Fruit fly (Drosophila melanogaster) whole organism, embryonic: ENCODE measurements around the gene Nnp-1.
A peak's percentile ranks its signal among the peaks of the same experiment; 100 is the strongest.

ENCODE experiments used
- Asciz ChIP-seq: fragments of 200-800 bp; sonication (Bioruptor generic); optimal IDR thresholded peaks from 2 replicates; lab custom pipeline; 2017; ENCODE audit warnings: missing biosample characterization, mild to moderate bottlenecking, missing genetic modification characterization, missing genetic modification reagents
- CG10267 ChIP-seq: fragments of 200-800 bp; sonication (Bioruptor generic); optimal IDR thresholded peaks from 2 replicates; lab custom pipeline; 2018; ENCODE audit warnings: missing biosample characterization, mild to moderate bottlenecking, missing genetic modification characterization, moderate library complexity
- CG10274 ChIP-seq: fragments of 200-800 bp; sonication (Bioruptor generic); optimal IDR thresholded peaks from 3 replicates; lab custom pipeline; 2017; ENCODE audit warnings: missing biosample characterization, mild to moderate bottlenecking, missing genetic modification characterization
- CG11456 ChIP-seq: fragments of 200-800 bp; sonication (Bioruptor generic); IDR thresholded peaks from 3 replicates; pipeline ENCODE4 v1.3.6; 2022; ENCODE audit warnings: missing biosample characterization, missing genetic modification characterization
- CG12659 ChIP-seq: fragments of 200-800 bp; sonication (Bioruptor generic); optimal IDR thresholded peaks from 3 replicates; lab custom pipeline; 2017; ENCODE audit warnings: mild to moderate bottlenecking, missing biosample characterization, missing genetic modification reagents, missing genetic modification characterization
- CG14667 ChIP-seq: fragments of 200-800 bp; sonication (Bioruptor generic); IDR thresholded peaks from 2 replicates; pipeline ENCODE4 v1.3.6; 2022; ENCODE audit warnings: missing biosample characterization, missing genetic modification characterization
- CG15269 ChIP-seq: fragments of 200-800 bp; sonication (Bioruptor generic); optimal IDR thresholded peaks from 2 replicates; lab custom pipeline; 2018; ENCODE audit warnings: missing biosample characterization, mild to moderate bottlenecking, missing genetic modification characterization, moderate library complexity
- CG1647 ChIP-seq: fragments of 200-800 bp; sonication (Bioruptor generic); optimal IDR thresholded peaks from 3 replicates; lab custom pipeline; 2016; ENCODE audit warnings: missing biosample characterization, missing genetic modification characterization
- CG2199 ChIP-seq: fragments of 200-800 bp; sonication (Bioruptor generic); IDR thresholded peaks from 3 replicates; pipeline ENCODE4 v1.3.6; 2022; ENCODE audit warnings: missing biosample characterization, missing genetic modification characterization
- CG31388 ChIP-seq: fragments of 200-800 bp; sonication (Bioruptor generic); optimal IDR thresholded peaks from 2 replicates; lab custom pipeline; 2016; ENCODE audit warnings: missing biosample characterization, missing genetic modification characterization
- CG32767 ChIP-seq: fragments of 200-800 bp; sonication (Bioruptor generic); IDR thresholded peaks from 2 replicates; pipeline ENCODE4 v1.3.6; 2022; ENCODE audit warnings: missing biosample characterization, missing genetic modification characterization
- CG34224 ChIP-seq: fragments of 200-800 bp; sonication (Bioruptor generic); IDR thresholded peaks from 3 replicates; pipeline ENCODE4 v1.3.6; 2022; ENCODE audit warnings: missing biosample characterization, missing genetic modification characterization; ENCODE audit not compliant: partially characterized antibody
- CG34376 ChIP-seq: fragments of 200-800 bp; sonication (Bioruptor generic); optimal IDR thresholded peaks from 2 replicates; lab custom pipeline; 2018; ENCODE audit warnings: missing biosample characterization, mild to moderate bottlenecking, missing genetic modification characterization
- CG3847 ChIP-seq: fragments of 200-800 bp; sonication (Bioruptor generic); IDR thresholded peaks from 2 replicates; pipeline ENCODE4 v1.3.6; 2022; ENCODE audit warnings: missing biosample characterization, missing genetic modification characterization
- CG43689 ChIP-seq: fragments of 200-800 bp; sonication (Bioruptor generic); IDR thresholded peaks from 2 replicates; pipeline ENCODE4 v1.3.6; 2022; ENCODE audit warnings: missing biosample characterization, missing genetic modification characterization
- CG4617 ChIP-seq: fragments of 200-800 bp; sonication (Bioruptor generic); optimal IDR thresholded peaks from 3 replicates; lab custom pipeline; 2016; ENCODE audit warnings: missing biosample characterization, missing genetic modification characterization, borderline replicate concordance
- CG6683 ChIP-seq: fragments of 200-800 bp; sonication (Bioruptor generic); optimal IDR thresholded peaks from 2 replicates; lab custom pipeline; 2017; ENCODE audit warnings: missing biosample characterization, mild to moderate bottlenecking, missing genetic modification characterization, missing genetic modification reagents
- CG7928 ChIP-seq: fragments of 200-800 bp; sonication (Bioruptor generic); optimal IDR thresholded peaks from 2 replicates; lab custom pipeline; 2017; ENCODE audit warnings: missing biosample characterization, mild to moderate bottlenecking, missing genetic modification characterization
- CG7987 ChIP-seq: fragments of 200-800 bp; sonication (Bioruptor generic); optimal IDR thresholded peaks from 2 replicates; lab custom pipeline; 2018; ENCODE audit warnings: missing biosample characterization, mild to moderate bottlenecking, missing genetic modification characterization, moderate library complexity
- CG9215 ChIP-seq: fragments of 200-800 bp; sonication (Bioruptor generic); IDR thresholded peaks from 2 replicates; pipeline ENCODE4 v1.3.6; 2022; ENCODE audit warnings: missing biosample characterization, missing genetic modification characterization
- CTCF ChIP-seq: fragments of 200-800 bp; sonication (Bioruptor generic); optimal IDR thresholded peaks from 2 replicates; lab custom pipeline; 2017; ENCODE audit warnings: missing biosample characterization, mild to moderate bottlenecking, missing genetic modification characterization, moderate library complexity
- Dp ChIP-seq: fragments of 200-800 bp; sonication (Bioruptor generic); optimal IDR thresholded peaks from 2 replicates; lab custom pipeline; 2018; ENCODE audit warnings: missing biosample characterization, mild to moderate bottlenecking, missing genetic modification characterization, moderate library complexity
- Hand ChIP-seq: fragments of 200-800 bp; sonication (Bioruptor generic); optimal IDR thresholded peaks from 2 replicates; lab custom pipeline; 2017; ENCODE audit warnings: mild to moderate bottlenecking, missing biosample characterization, missing genetic modification reagents, missing genetic modification characterization
- HmgZ ChIP-seq: fragments of 200-800 bp; sonication (Bioruptor generic); optimal IDR thresholded peaks from 2 replicates; lab custom pipeline; 2018; ENCODE audit warnings: missing biosample characterization, mild to moderate bottlenecking, missing genetic modification characterization
- Lhr ChIP-seq: fragments of 200-800 bp; sonication (Bioruptor generic); optimal IDR thresholded peaks from 3 replicates; lab custom pipeline; 2017; ENCODE audit warnings: mild to moderate bottlenecking, missing biosample characterization, missing genetic modification reagents, missing genetic modification characterization
- Med ChIP-seq: fragments of 200-800 bp; sonication (Bioruptor generic); peaks from one replicate; lab custom pipeline; 2016; ENCODE audit warnings: missing biosample characterization, missing genetic modification characterization, mild to moderate bottlenecking, inconsistent platforms, moderate library complexity
- Mes4 ChIP-seq: fragments of 200-800 bp; sonication (Bioruptor generic); optimal IDR thresholded peaks from 2 replicates; lab custom pipeline; 2016; ENCODE audit warnings: missing biosample characterization, missing genetic modification characterization
- Neu2 ChIP-seq: fragments of 200-800 bp; sonication (Bioruptor generic); optimal IDR thresholded peaks from 3 replicates; lab custom pipeline; 2016; ENCODE audit warnings: missing biosample characterization, missing genetic modification characterization, borderline replicate concordance
- Sox100B ChIP-seq: fragments of 200-800 bp; sonication (Bioruptor generic); optimal IDR thresholded peaks from 3 replicates; lab custom pipeline; 2018; ENCODE audit warnings: missing biosample characterization, mild to moderate bottlenecking, missing genetic modification characterization
- Tbp ChIP-seq: fragments of >200 bp; optimal IDR thresholded peaks from 2 replicates; lab custom pipeline; 2018; ENCODE audit warnings: missing biosample characterization, missing genetic modification characterization
- aop ChIP-seq: fragments of 200-800 bp; sonication (Bioruptor generic); IDR thresholded peaks from 2 replicates; pipeline ENCODE4 v1.3.6; 2022; ENCODE audit warnings: missing biosample characterization, missing genetic modification characterization
- ato ChIP-seq: fragments of 200-800 bp; sonication (Bioruptor generic); IDR thresholded peaks from 2 replicates; pipeline ENCODE4 v1.3.6; 2022; ENCODE audit warnings: missing biosample characterization, missing genetic modification characterization; ENCODE audit not compliant: partially characterized antibody
- caup ChIP-seq: fragments of 200-800 bp; sonication (Bioruptor generic); optimal IDR thresholded peaks from 3 replicates; lab custom pipeline; 2017; ENCODE audit warnings: missing biosample characterization, mild to moderate bottlenecking, missing genetic modification characterization, moderate library complexity; ENCODE audit not compliant: severe bottlenecking
- croc ChIP-seq: fragments of 200-800 bp; sonication (Bioruptor generic); conservative IDR thresholded peaks from 3 replicates; pipeline ENCODE4 v1.3.6; 2022; ENCODE audit warnings: missing biosample characterization, missing genetic modification characterization
- cwo ChIP-seq: fragments of 200-800 bp; sonication (Bioruptor generic); optimal IDR thresholded peaks from 3 replicates; lab custom pipeline; 2017; ENCODE audit warnings: missing biosample characterization, missing genetic modification characterization, mild to moderate bottlenecking, moderate library complexity, missing genetic modification reagents
- danr ChIP-seq: fragments of 200-800 bp; sonication (Bioruptor generic); IDR thresholded peaks from 2 replicates; pipeline ENCODE4 v1.3.6; 2022; ENCODE audit warnings: missing biosample characterization, missing genetic modification characterization
- dmrt99B ChIP-seq: fragments of 200-800 bp; sonication (Bioruptor generic); optimal IDR thresholded peaks from 2 replicates; lab custom pipeline; 2018; ENCODE audit warnings: missing biosample characterization, mild to moderate bottlenecking, missing genetic modification characterization, moderate library complexity
- emc ChIP-seq: fragments of 200-800 bp; sonication (Bioruptor generic); optimal IDR thresholded peaks from 2 replicates; lab custom pipeline; 2016; ENCODE audit warnings: missing biosample characterization, missing genetic modification characterization
- eve ChIP-seq, 2 experiments: fragments of >200 bp; optimal IDR thresholded peaks; 2 replicates each; lab custom pipeline; 2017; ENCODE audit warnings: missing biosample characterization in 2 of 2, missing genetic modification characterization in 2 of 2
- ftz-f1 ChIP-seq: fragments of 200-800 bp; sonication (Bioruptor generic); optimal IDR thresholded peaks from 2 replicates; lab custom pipeline; 2016; ENCODE audit warnings: missing biosample characterization, missing genetic modification characterization
- her ChIP-seq: fragments of 200-800 bp; sonication (Bioruptor generic); optimal IDR thresholded peaks from 2 replicates; lab custom pipeline; 2016; ENCODE audit warnings: missing biosample characterization, missing genetic modification characterization
- ro ChIP-seq: fragments of 200-800 bp; sonication (Bioruptor generic); IDR thresholded peaks from 2 replicates; pipeline ENCODE4 v1.3.6; 2022; ENCODE audit warnings: missing biosample characterization, missing genetic modification characterization
- sima ChIP-seq: fragments of 200-800 bp; sonication (Bioruptor generic); optimal IDR thresholded peaks from 2 replicates; lab custom pipeline; 2016; ENCODE audit warnings: missing biosample characterization, missing genetic modification characterization
- so ChIP-seq: fragments of 200-800 bp; sonication (Bioruptor generic); IDR thresholded peaks from 3 replicates; pipeline ENCODE4 v1.3.6; 2022; ENCODE audit warnings: missing biosample characterization, missing genetic modification characterization
- sr ChIP-seq: fragments of 200-800 bp; sonication (Bioruptor generic); IDR thresholded peaks from 3 replicates; pipeline ENCODE4 v1.3.6; 2022; ENCODE audit warnings: missing biosample characterization, missing genetic modification characterization
- sug ChIP-seq: fragments of 200-800 bp; optimal IDR thresholded peaks from 2 replicates; lab custom pipeline; 2019; ENCODE audit warnings: missing biosample characterization, mild to moderate bottlenecking, missing genetic modification characterization, moderate library complexity
- toy ChIP-seq: fragments of 200-800 bp; sonication (Bioruptor generic); IDR thresholded peaks from 2 replicates; pipeline ENCODE4 v1.3.6; 2022; ENCODE audit warnings: missing biosample characterization, missing genetic modification characterization
- ttk ChIP-seq: fragments of 200-800 bp; sonication (Bioruptor generic); IDR thresholded peaks from 2 replicates; pipeline ENCODE4 v2.1.2; 2022; ENCODE audit warnings: missing biosample characterization, missing genetic modification characterization
- unpg ChIP-seq: fragments of 200-800 bp; sonication (Bioruptor generic); optimal IDR thresholded peaks from 3 replicates; lab custom pipeline; 2018; ENCODE audit warnings: missing biosample characterization, mild to moderate bottlenecking, missing genetic modification characterization, moderate library complexity
- zen2 ChIP-seq: fragments of 200-800 bp; sonication (Bioruptor generic); IDR thresholded peaks from 3 replicates; pipeline ENCODE4 v1.3.6; 2022; ENCODE audit warnings: missing biosample characterization, missing genetic modification characterization; ENCODE audit not compliant: partially characterized antibody

Gene Nnp-1

DNA sequence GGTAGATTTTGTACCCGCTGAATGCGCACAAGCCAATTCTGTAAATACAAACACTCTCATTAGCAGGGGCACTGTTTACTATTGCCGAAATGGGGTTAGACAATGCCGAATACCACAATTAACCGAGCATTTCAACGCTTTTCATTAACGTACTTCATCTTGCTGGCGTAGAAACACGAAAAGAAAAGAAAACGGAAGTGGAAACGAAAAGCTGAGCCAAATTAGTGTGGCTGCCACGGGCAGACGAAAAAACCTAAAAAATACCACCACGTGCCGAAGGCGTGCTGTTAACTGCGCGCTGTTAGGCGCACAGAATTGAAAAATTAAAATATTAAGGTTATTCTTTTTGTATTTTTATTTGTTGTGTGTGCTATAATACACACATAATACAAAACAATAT, 28.9 kb upstream of the Nnp-1 start, which contains the start of gene RpL24 (continued):
- TF ChIP-seq CG34376 (peak; percentile 98), ftz-f1 (GFP tag; lab: Kevin White, UChicago) (peak; percentile 27), Hand (GFP tag; lab: Kevin White, UChicago) (peak; percentile 88), toy (peak; percentile 71; the same call in 1 of the 2 replicates), Dp (GFP tag; lab: Kevin White, UChicago) (peak; percentile 54), emc (GFP tag; lab: Kevin White, UChicago) (peak; percentile 82), Neu2 (GFP tag; lab: Kevin White, UChicago) (no peak), so (GFP tag; lab: Robert Waterston, UW) (peak; percentile 92; the same call in 2 of the 3 replicates), CG34224 (GFP tag; lab: Robert Waterston, UW) (no peak), sr (peak; percentile 93), Med (GFP tag; lab: Kevin White, UChicago) (peak; percentile 99), Sox100B (GFP tag; lab: Kevin White, UChicago) (peak; percentile 88), sima (GFP tag; lab: Kevin White, UChicago) (peak; percentile 90), caup (GFP tag; lab: Kevin White, UChicago) (peak; percentile 99), CG7928 (GFP tag; lab: Kevin White, UChicago) (peak; percentile 72), Lhr (GFP tag; lab: Kevin White, UChicago) (peak; percentile 89), CG12659 (peak; percentile 95), CG15269 (tag; lab: Kevin White, UChicago) (peak; percentile 82), danr (GFP tag; lab: Robert Waterston, UW) (peak; percentile 42; the same call in 1 of the 2 replicates), dmrt99B (peak; percentile 80), CG7987 (GFP tag; lab: Kevin White, UChicago) (peak; percentile 99), Tbp (GFP tag; lab: Kevin White, UChicago) (no peak), unpg (GFP tag; lab: Kevin White, UChicago) (peak; percentile 90), CG6683 (peak; percentile 90), CG32767 (GFP tag; lab: Robert Waterston, UW) (peak; percentile 50; the same call in 1 of the 2 replicates), her (GFP tag; lab: Kevin White, UChicago) (peak; percentile 93), zen2 (GFP tag; lab: Robert Waterston, UW) (no peak; the same call in 2 of the 3 replicates), croc (GFP tag; lab: Robert Waterston, UW) (peak; percentile 36; the same call in 2 of the 3 replicates), CG1647 (GFP tag; lab: Kevin White, UChicago) (peak; percentile 77), ato (GFP tag; lab: Robert Waterston, UW) (peak; percentile 36; the same call in 1 of the 2 replicates), CG9215 (0 out of 2 replicates have a peak, but pooled peaks have one; percentile 37), ro (GFP tag; lab: Robert Waterston, UW) (peak; percentile 40; the same call in 1 of the 2 replicates), CG3847 (GFP tag; lab: Robert Waterston, UW) (peak; percentile 87), eve (GFP tag; optimal IDR thresholded peaks at IDR 0.05; lab: Kevin White, UChicago) (no peak), cwo (GFP tag; lab: Kevin White, UChicago) (peak; percentile 77), CG10267 (tag; lab: Kevin White, UChicago) (peak; percentile 84), CTCF (GFP tag; lab: Kevin White, UChicago) (peak; percentile 65), CG4617 (GFP tag; lab: Kevin White, UChicago) (peak; percentile 80), ttk (peak; percentile 81), Asciz (GFP tag; lab: Kevin White, UChicago) (peak; percentile 95), aop (GFP tag; lab: Robert Waterston, UW) (peak; percentile 86), CG2199 (GFP tag; lab: Robert Waterston, UW) (no peak), Mes4 (peak; percentile 96), HmgZ (peak; percentile 90), sug (tag; lab: Kevin White, UChicago) (peak; percentile 87), CG10274 (GFP tag; lab: Kevin White, UChicago) (peak; percentile 87), CG11456 (GFP tag; lab: Robert Waterston, UW) (peak; percentile 94), CG14667 (GFP tag; lab: Robert Waterston, UW) (peak; percentile 24; the same call in 1 of the 2 replicates), CG43689 (peak; percentile 86), CG31388 (GFP tag; lab: Kevin White, UChicago) (peak; percentile 39)
